Worm (Caenorhabditis elegans) whole organism, mixed stage, embryonic: ENCODE results near the gene F59B2.12.

Source experiments
- lin-13 ChIP-seq: fragments of 150-350 bp; optimal IDR thresholded peaks from 2 replicates; lab custom pipeline; 2014; ENCODE audit warnings: missing biosample characterization, missing genetic modification characterization
- lin-32 ChIP-seq: fragments of 200-800 bp; sonication (Bioruptor generic); optimal IDR thresholded peaks from 2 replicates; lab custom pipeline; 2018; ENCODE audit warnings: mild to moderate bottlenecking, missing genetic modification characterization, missing compliant biosample characterization
- lsy-2 ChIP-seq: fragments of 150-350 bp; optimal IDR thresholded peaks from 2 replicates; lab custom pipeline; 2014; ENCODE audit warnings: missing biosample characterization, missing genetic modification characterization
- mep-1 ChIP-seq: fragments of 150-350 bp; optimal IDR thresholded peaks from 2 replicates; lab custom pipeline; 2017; ENCODE audit warnings: missing biosample characterization, missing genetic modification reagents, missing genetic modification characterization, inconsistent platforms
- mls-2 ChIP-seq: sonication (generic microtip); optimal IDR thresholded peaks from 2 replicates; lab custom pipeline; 2016; ENCODE audit warnings: mild to moderate bottlenecking, missing genetic modification characterization, moderate library complexity, missing compliant biosample characterization
- nhr-12 ChIP-seq: fragments of 150-350 bp; optimal IDR thresholded peaks from 2 replicates; lab custom pipeline; 2014; ENCODE audit warnings: missing biosample characterization, missing genetic modification characterization
- pha-4 ChIP-seq: fragments of 150-350 bp; optimal IDR thresholded peaks from 2 replicates; lab custom pipeline; 2018; ENCODE audit warnings: missing biosample characterization, missing genetic modification reagents, missing genetic modification characterization
- snpc-4 ChIP-seq: fragments of 150-350 bp; optimal IDR thresholded peaks from 2 replicates; lab custom pipeline; 2014; ENCODE audit warnings: missing biosample characterization, missing genetic modification characterization
- unc-62 ChIP-seq: fragments of 150-350 bp; optimal IDR thresholded peaks from 2 replicates; lab custom pipeline; 2014; ENCODE audit warnings: missing biosample characterization, missing genetic modification reagents, missing genetic modification characterization

- TF ChIP-seq lin-13 (tag; lab: Kevin White, UChicago), result no peak
- no peak for TF ChIP-seq snpc-4 (tag; lab: Kevin White, UChicago)
- TF ChIP-seq mls-2, result no peak
- no peak for TF ChIP-seq lsy-2
- no peak for TF ChIP-seq pha-4 (tag; lab: Kevin White, UChicago)
- TF ChIP-seq unc-62, result no peak
- no peak for TF ChIP-seq nhr-12 (tag; lab: Kevin White, UChicago)
- TF ChIP-seq lin-32 (GFP tag; lab: Kevin White, UChicago), result no peak
- TF ChIP-seq mep-1, result no peak
Measured at ce11 chrIII:9047260-9047659, 29.9 kb downstream of the F59B2.12 start.
